Fruit fly (Drosophila melanogaster) whole organism, pupa: ENCODE results near the gene Eip63E.

Experiments used
- CG10348 ChIP-seq: fragments of 200-800 bp; sonication (Bioruptor generic); IDR thresholded peaks from 2 replicates; pipeline ENCODE4 v1.3.6; 2022; ENCODE audit warnings: missing biosample characterization, missing genetic modification characterization
- CG12605 ChIP-seq: fragments of 200-800 bp; sonication (Bioruptor generic); IDR thresholded peaks from 2 replicates; pipeline ENCODE4 v1.3.6; 2022; ENCODE audit warnings: missing biosample characterization, missing genetic modification characterization
- CG13204 ChIP-seq: fragments of 200-800 bp; sonication (Bioruptor generic); optimal IDR thresholded peaks from 2 replicates; lab custom pipeline; 2018; ENCODE audit warnings: missing biosample characterization, mild to moderate bottlenecking, missing genetic modification characterization, moderate library complexity
- CG14655 ChIP-seq: fragments of 200-800 bp; sonication (Bioruptor generic); optimal IDR thresholded peaks from 3 replicates; lab custom pipeline; 2017; ENCODE audit warnings: mild to moderate bottlenecking, missing biosample characterization, missing genetic modification reagents, missing genetic modification characterization
- CG15710 ChIP-seq: fragments of 200-800 bp; sonication (Bioruptor generic); optimal IDR thresholded peaks from 2 replicates; lab custom pipeline; 2018; ENCODE audit warnings: missing biosample characterization, mild to moderate bottlenecking, missing genetic modification characterization, moderate library complexity
- CG17806 ChIP-seq: fragments of 200-800 bp; sonication (Bioruptor generic); optimal IDR thresholded peaks from 2 replicates; lab custom pipeline; 2018; ENCODE audit warnings: missing biosample characterization, mild to moderate bottlenecking, missing genetic modification characterization, moderate library complexity
- CG32121 ChIP-seq: fragments of 200-800 bp; sonication (Bioruptor generic); IDR thresholded peaks from 2 replicates; pipeline ENCODE4 v1.3.6; 2022; ENCODE audit warnings: missing biosample characterization, missing genetic modification characterization
- CG34367 ChIP-seq: fragments of 200-800 bp; sonication (Bioruptor generic); optimal IDR thresholded peaks from 2 replicates; lab custom pipeline; 2018; ENCODE audit warnings: missing biosample characterization, mild to moderate bottlenecking, missing genetic modification characterization
- CG4496 ChIP-seq: fragments of 200-800 bp; sonication (Bioruptor generic); IDR thresholded peaks from 3 replicates; pipeline ENCODE4 v1.3.6; 2022; ENCODE audit warnings: missing biosample characterization, missing genetic modification characterization
- CG8159 ChIP-seq: fragments of 200-800 bp; sonication (Bioruptor generic); optimal IDR thresholded peaks from 3 replicates; lab custom pipeline; 2018; ENCODE audit warnings: missing biosample characterization, mild to moderate bottlenecking, missing genetic modification characterization, moderate library complexity
- CG8301 ChIP-seq: fragments of 200-800 bp; sonication (Bioruptor generic); optimal IDR thresholded peaks from 2 replicates; lab custom pipeline; 2018; ENCODE audit warnings: missing biosample characterization, mild to moderate bottlenecking, missing genetic modification characterization
- CG9948 ChIP-seq: fragments of 200-800 bp; sonication (Bioruptor generic); optimal IDR thresholded peaks from 2 replicates; lab custom pipeline; 2018; ENCODE audit warnings: missing biosample characterization, mild to moderate bottlenecking, missing genetic modification characterization, moderate library complexity
- D1 ChIP-seq: fragments of 200-800 bp; sonication (Bioruptor generic); optimal IDR thresholded peaks from 2 replicates; lab custom pipeline; 2018; ENCODE audit warnings: missing biosample characterization, mild to moderate bottlenecking, missing genetic modification characterization, moderate library complexity
- EcR ChIP-seq: fragments of 200-800 bp; sonication (Bioruptor generic); optimal IDR thresholded peaks from 3 replicates; lab custom pipeline; 2019; ENCODE audit warnings: missing biosample characterization, missing genetic modification characterization, mild to moderate bottlenecking, moderate library complexity, missing genetic modification reagents
- Ets98B ChIP-seq: fragments of 200-800 bp; sonication (Bioruptor generic); IDR thresholded peaks from 2 replicates; pipeline ENCODE4 v1.3.6; 2022; ENCODE audit warnings: missing biosample characterization, missing genetic modification characterization
- Pif1A ChIP-seq: fragments of 200-800 bp; sonication (Bioruptor generic); optimal IDR thresholded peaks from 3 replicates; lab custom pipeline; 2016; ENCODE audit warnings: missing biosample characterization, missing genetic modification characterization
- Pif1B ChIP-seq: fragments of 200-800 bp; sonication (Bioruptor generic); optimal IDR thresholded peaks from 3 replicates; lab custom pipeline; 2016; ENCODE audit warnings: missing biosample characterization, missing genetic modification characterization
- Snoo ChIP-seq: fragments of 200-800 bp; sonication (Bioruptor generic); optimal IDR thresholded peaks from 3 replicates; lab custom pipeline; 2017; ENCODE audit warnings: missing biosample characterization, mild to moderate bottlenecking, missing genetic modification characterization, inconsistent platforms
- fd96Ca ChIP-seq: fragments of 200-800 bp; sonication (Bioruptor generic); IDR thresholded peaks from 3 replicates; pipeline ENCODE4 v1.3.6; 2022; ENCODE audit warnings: missing biosample characterization, missing genetic modification characterization
- gl ChIP-seq: fragments of 200-800 bp; sonication (Bioruptor generic); optimal IDR thresholded peaks from 2 replicates; lab custom pipeline; 2018; ENCODE audit warnings: missing biosample characterization, mild to moderate bottlenecking, missing genetic modification characterization
- rn ChIP-seq: fragments of 200-800 bp; sonication (Bioruptor generic); IDR thresholded peaks from 2 replicates; pipeline ENCODE4 v1.3.6; 2022; ENCODE audit warnings: missing biosample characterization, missing genetic modification characterization

The Eip63E gene

dm6 chr3L:3649527-3649926, 134.0 kb downstream of the Eip63E start:
- TF ChIP-seq CG13204 (GFP tag; lab: Kevin White, UChicago) (no peak), D1 (tag; lab: Kevin White, UChicago) (no peak), Pif1B (GFP tag; lab: Kevin White, UChicago) (peak; percentile 27), EcR (GFP tag; lab: Kevin White, UChicago) (no peak), CG10348 (GFP tag; lab: Robert Waterston, UW) (no peak), CG15710 (no peak), rn (peak; percentile 46; the same call in 1 of the 2 replicates), CG12605 (GFP tag; lab: Robert Waterston, UW) (no peak; the same call in 1 of the 2 replicates), CG9948 (tag; lab: Kevin White, UChicago) (peak; percentile 9), fd96Ca (GFP tag; lab: Robert Waterston, UW) (peak; percentile 67; the same call in 2 of the 3 replicates), CG32121 (GFP tag; lab: Robert Waterston, UW) (peak; percentile 62), CG4496 (peak; percentile 62; the same call in 2 of the 3 replicates), CG14655 (GFP tag; lab: Kevin White, UChicago) (peak; percentile 57), CG17806 (tag; lab: Kevin White, UChicago) (no peak), Ets98B (GFP tag; lab: Robert Waterston, UW) (peak; percentile 76), CG34367 (tag; lab: Kevin White, UChicago) (no peak), Snoo (peak; percentile 30), CG8301 (tag; lab: Kevin White, UChicago) (peak; percentile 30), gl (no peak), CG8159 (no peak), Pif1A (peak; percentile 34)
- TF ChIP-seq, all 21 proteins: peak for 11

- TF ChIP-seq Pif1B (GFP tag; lab: Kevin White, UChicago) = no peak
- TF ChIP-seq CG13204 (GFP tag; lab: Kevin White, UChicago) = no peak
- no peak for TF ChIP-seq CG12605 (GFP tag; lab: Robert Waterston, UW)
- no peak for TF ChIP-seq CG32121 (GFP tag; lab: Robert Waterston, UW)
- no peak for TF ChIP-seq CG14655 (GFP tag; lab: Kevin White, UChicago)
- TF ChIP-seq fd96Ca (GFP tag; lab: Robert Waterston, UW) = no peak
- TF ChIP-seq Ets98B (GFP tag; lab: Robert Waterston, UW) = no peak
- TF ChIP-seq D1 (tag; lab: Kevin White, UChicago) = no peak
- TF ChIP-seq gl = no peak
- TF ChIP-seq EcR (GFP tag; lab: Kevin White, UChicago) = no peak
- no peak for TF ChIP-seq CG34367 (tag; lab: Kevin White, UChicago)
- TF ChIP-seq CG8159 = no peak
- no peak for TF ChIP-seq Snoo
- TF ChIP-seq CG8301 (tag; lab: Kevin White, UChicago) = no peak
- no peak for TF ChIP-seq CG15710
- TF ChIP-seq Pif1A = no peak
- no peak for TF ChIP-seq CG10348 (GFP tag; lab: Robert Waterston, UW)
- TF ChIP-seq CG4496 = no peak
- TF ChIP-seq, all 21 proteins: peak for 0
Measured at dm6 chr3L:3654671-3655070, 139.1 kb downstream of the Eip63E start, which contains the start of gene CG10862. Gene CG10862 (minus strand): TSS chr3L:3654771.

- TF ChIP-seq rn (no peak), fd96Ca (GFP tag; lab: Robert Waterston, UW) (peak; percentile 87), CG17806 (tag; lab: Kevin White, UChicago) (peak; percentile 25), CG14655 (GFP tag; lab: Kevin White, UChicago) (peak; percentile 64), Ets98B (GFP tag; lab: Robert Waterston, UW) (peak; percentile 82), CG12605 (GFP tag; lab: Robert Waterston, UW) (peak; percentile 65), CG15710 (peak; percentile 22), CG32121 (GFP tag; lab: Robert Waterston, UW) (peak; percentile 85), Snoo (no peak), CG10348 (GFP tag; lab: Robert Waterston, UW) (0 out of 2 replicates have a peak, but pooled peaks have one; percentile 34), CG34367 (tag; lab: Kevin White, UChicago) (no peak), D1 (tag; lab: Kevin White, UChicago) (no peak), CG8301 (tag; lab: Kevin White, UChicago) (peak; percentile 70), CG9948 (tag; lab: Kevin White, UChicago) (peak; percentile 27), gl (no peak), EcR (GFP tag; lab: Kevin White, UChicago) (no peak), CG8159 (peak; percentile 16), Pif1A (peak; percentile 45), CG4496 (peak; percentile 77; the same call in 2 of the 3 replicates), CG13204 (GFP tag; lab: Kevin White, UChicago) (no peak), Pif1B (GFP tag; lab: Kevin White, UChicago) (peak; percentile 10)
Measured at dm6 chr3L:3656867-3657266, 141.3 kb downstream of the Eip63E start.

dm6 chr3L:3657897-3658296, 142.3 kb downstream of the Eip63E start:
- no peak for TF ChIP-seq Snoo
- no peak for TF ChIP-seq CG15710
- TF ChIP-seq CG17806 (tag; lab: Kevin White, UChicago) = no peak
- TF ChIP-seq rn = no peak
- no peak for TF ChIP-seq EcR (GFP tag; lab: Kevin White, UChicago)
- no peak for TF ChIP-seq Ets98B (GFP tag; lab: Robert Waterston, UW)
- TF ChIP-seq CG4496 = no peak
- no peak for TF ChIP-seq gl
- TF ChIP-seq CG8301 (tag; lab: Kevin White, UChicago) = no peak
- no peak for TF ChIP-seq CG34367 (tag; lab: Kevin White, UChicago)
- TF ChIP-seq CG10348 (GFP tag; lab: Robert Waterston, UW) = no peak
- no peak for TF ChIP-seq CG9948 (tag; lab: Kevin White, UChicago)
- no peak for TF ChIP-seq D1 (tag; lab: Kevin White, UChicago)

- TF ChIP-seq gl = no peak
- no peak for TF ChIP-seq CG15710
- TF ChIP-seq CG14655 (GFP tag; lab: Kevin White, UChicago) = no peak
- no peak for TF ChIP-seq CG17806 (tag; lab: Kevin White, UChicago)
- no peak for TF ChIP-seq CG13204 (GFP tag; lab: Kevin White, UChicago)
- TF ChIP-seq, all 21 proteins: peak for 0
Measured at dm6 chr3L:3658768-3659167, 143.2 kb downstream of the Eip63E start, which contains the start of gene CG43098. Gene CG43098 (plus strand): TSS chr3L:3659068.
